Fruit fly (Drosophila melanogaster) S2 (cell line): ENCODE results near the gene AdoR.

ENCODE experiments used
- CG8478 ChIP-seq: fragments of >200 bp; optimal IDR thresholded peaks from 2 replicates; lab custom pipeline; 2018
- CTCF ChIP-seq, 2 experiments: fragments of >200 bp; optimal IDR thresholded peaks; 2 replicates each; lab custom pipeline; 2018

DNA sequence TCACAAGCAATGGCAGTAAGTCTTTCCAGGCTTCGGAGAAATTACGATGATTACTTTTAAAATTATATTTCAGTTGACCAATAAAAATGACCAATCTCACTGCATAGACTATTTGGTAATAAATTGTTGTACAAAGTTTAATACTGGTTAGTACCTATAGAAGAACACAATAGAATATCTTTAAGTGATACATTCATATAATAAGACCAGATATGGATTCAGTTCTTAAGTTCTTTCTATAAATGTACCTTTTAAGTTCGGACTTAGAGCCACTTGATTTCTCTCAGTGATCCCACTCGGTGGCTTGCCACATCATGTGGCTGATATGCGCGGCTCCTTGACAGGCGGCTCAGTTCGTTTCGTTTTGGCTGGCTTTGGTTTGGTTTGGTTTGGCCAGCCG, 13.8 kb upstream of the AdoR start:
- TF ChIP-seq CG8478 (no peak), CTCF (optimal IDR thresholded peaks at IDR 0.05; lab: Kevin White, UChicago) (no peak)
